Worm (Caenorhabditis elegans): ENCODE results near the gene spp-19.

spp-19 gene

ce11 chrV:6565851-6566386 lies 4.4 kb upstream of the spp-19 start, which contains the start of gene K04A8.1:
Gene K04A8.1 (plus strand): TSS chrV:6566336.
- TF ChIP-seq fos-1 (tag; optimal IDR thresholded peaks at IDR 0.05): peak; percentile 59
- no peak for TF ChIP-seq dmd-4 (tag; optimal IDR thresholded peaks at IDR 0.05)
- TF ChIP-seq crh-2 (tag; optimal IDR thresholded peaks at IDR 0.05): peak; percentile 15

ce11 chrV:6559585-6559984 lies 1.9 kb downstream of the spp-19 start:
- TF ChIP-seq mdl-1 (tag; optimal IDR thresholded peaks at IDR 0.05) (no peak), skn-1 (tag; optimal IDR thresholded peaks at IDR 0.05) (no peak), dmd-4 (tag; optimal IDR thresholded peaks at IDR 0.05) (no peak), nhr-129 (tag; optimal IDR thresholded peaks at IDR 0.05) (no peak), unc-62 (GFP tag; optimal IDR thresholded peaks at IDR 0.05) (no peak), alr-1 (tag; optimal IDR thresholded peaks at IDR 0.05) (no peak), nhr-77 (tag; optimal IDR thresholded peaks at IDR 0.05) (no peak), sma-3 (GFP tag; optimal IDR thresholded peaks at IDR 0.05) (peak; percentile 7), snpc-4 (tag; optimal IDR thresholded peaks at IDR 0.05) (no peak), ceh-16 (tag; optimal IDR thresholded peaks at IDR 0.05) (no peak), sma-9 (GFP tag; optimal IDR thresholded peaks at IDR 0.05) (peak; percentile 4), sma-9 (tag; optimal IDR thresholded peaks at IDR 0.05) (no peak), egl-27 (tag; optimal IDR thresholded peaks at IDR 0.05) (no peak), blmp-1 (tag; optimal IDR thresholded peaks at IDR 0.05; ENCODE audit: insufficient read depth) (no peak), nhr-21 (tag; optimal IDR thresholded peaks at IDR 0.05) (no peak), nhr-23 (tag; optimal IDR thresholded peaks at IDR 0.05) (no peak), nhr-6 (tag; optimal IDR thresholded peaks at IDR 0.05) (no peak), ceh-82 (tag; optimal IDR thresholded peaks at IDR 0.05) (no peak), lin-13 (GFP tag; optimal IDR thresholded peaks at IDR 0.05) (no peak)

ce11 chrV:6559105-6559504 lies 2.4 kb downstream of the spp-19 start, which contains the start of gene spp-26:
Gene spp-26 (minus strand): TSS chrV:6559205.
- TF ChIP-seq nhr-77 (tag; optimal IDR thresholded peaks at IDR 0.05) (no peak), R02D3.7 (tag; optimal IDR thresholded peaks at IDR 0.05) (no peak), sem-4 (tag; optimal IDR thresholded peaks at IDR 0.05) (no peak), elt-1 (tag; optimal IDR thresholded peaks at IDR 0.05) (no peak), mab-5 (tag; optimal IDR thresholded peaks at IDR 0.05) (no peak), lsy-2 (tag; optimal IDR thresholded peaks at IDR 0.05) (no peak), fos-1 (tag; optimal IDR thresholded peaks at IDR 0.05) (no peak), elt-3 (tag; optimal IDR thresholded peaks at IDR 0.05) (no peak), lin-39 (tag; optimal IDR thresholded peaks at IDR 0.05) (no peak), nhr-11 (tag; optimal IDR thresholded peaks at IDR 0.05) (no peak), blmp-1 (tag; optimal IDR thresholded peaks at IDR 0.05; ENCODE audit: insufficient read depth) (no peak), ZK546.5 (tag; optimal IDR thresholded peaks at IDR 0.05) (no peak), ztf-1 (GFP tag; conservative IDR thresholded peaks at IDR 0.05) (no peak), egl-27 (tag; optimal IDR thresholded peaks at IDR 0.05) (no peak), nhr-129 (tag; optimal IDR thresholded peaks at IDR 0.05) (no peak), mbf-1 (tag; optimal IDR thresholded peaks at IDR 0.05) (no peak), gmeb-1 (tag; optimal IDR thresholded peaks at IDR 0.05) (no peak), crh-2 (tag; optimal IDR thresholded peaks at IDR 0.05) (no peak), ama-1 (optimal IDR thresholded peaks at IDR 0.05) (no peak)

ce11 chrV:6558103-6558502 lies 3.4 kb downstream of the spp-19 start, which contains the start of gene spp-20:
Gene spp-20 (minus strand): TSS chrV:6558203.
- TF ChIP-seq lin-13 (GFP tag; optimal IDR thresholded peaks at IDR 0.05) (no peak), unc-62 (GFP tag; optimal IDR thresholded peaks at IDR 0.05) (no peak), sma-3 (GFP tag; optimal IDR thresholded peaks at IDR 0.05) (no peak), unc-55 (GFP tag; optimal IDR thresholded peaks at IDR 0.05) (no peak), lsy-2 (tag; optimal IDR thresholded peaks at IDR 0.05) (no peak), sem-4 (tag; optimal IDR thresholded peaks at IDR 0.05) (no peak), nhr-12 (tag; optimal IDR thresholded peaks at IDR 0.05) (no peak), egl-27 (tag; optimal IDR thresholded peaks at IDR 0.05) (no peak), gmeb-1 (tag; optimal IDR thresholded peaks at IDR 0.05) (no peak), peb-1 (tag; optimal IDR thresholded peaks at IDR 0.05) (no peak), blmp-1 (tag; optimal IDR thresholded peaks at IDR 0.05; ENCODE audit: insufficient read depth) (no peak), C34F6.9 (tag; optimal IDR thresholded peaks at IDR 0.05) (no peak), ZK546.5 (tag; optimal IDR thresholded peaks at IDR 0.05) (no peak), nhr-237 (tag; optimal IDR thresholded peaks at IDR 0.05) (no peak)

Measured in whole organism, L2 larva.